Worm (Caenorhabditis elegans) whole organism, mixed stage, embryonic: Measurements from ENCODE around the gene cec-7.

Source experiments
- ceh-39 ChIP-seq: fragments of 150-350 bp; optimal IDR thresholded peaks from 2 replicates; lab custom pipeline; 2014; ENCODE audit warnings: missing biosample characterization, missing genetic modification characterization
- ces-1 ChIP-seq: fragments of 150-350 bp; optimal IDR thresholded peaks from 2 replicates; lab custom pipeline; 2014; ENCODE audit warnings: missing biosample characterization, missing genetic modification reagents, missing genetic modification characterization
- nhr-237 ChIP-seq: fragments of 150-350 bp; optimal IDR thresholded peaks from 2 replicates; lab custom pipeline; 2014; ENCODE audit warnings: missing biosample characterization, missing genetic modification characterization
- nhr-28 ChIP-seq: fragments of 150-350 bp; optimal IDR thresholded peaks from 2 replicates; lab custom pipeline; 2014; ENCODE audit warnings: missing biosample characterization, missing genetic modification characterization
- sem-2 ChIP-seq: fragments of 200-800 bp; sonication (Bioruptor generic); optimal IDR thresholded peaks from 2 replicates; lab custom pipeline; 2018; ENCODE audit warnings: mild to moderate bottlenecking, missing genetic modification characterization, missing compliant biosample characterization
- snpc-4 ChIP-seq: fragments of 150-350 bp; optimal IDR thresholded peaks from 2 replicates; lab custom pipeline; 2014; ENCODE audit warnings: missing biosample characterization, missing genetic modification characterization
- sptf-1 ChIP-seq: sonication (generic microtip); optimal IDR thresholded peaks from 2 replicates; lab custom pipeline; 2017; ENCODE audit warnings: mild to moderate bottlenecking, missing genetic modification characterization, moderate library complexity, missing compliant biosample characterization
- unc-62 ChIP-seq: fragments of 150-350 bp; optimal IDR thresholded peaks from 2 replicates; lab custom pipeline; 2014; ENCODE audit warnings: missing biosample characterization, missing genetic modification reagents, missing genetic modification characterization

ce11 chrIII:12870060-12870696 lies 7.2 kb downstream of the cec-7 start, which contains the start of gene Y37D8A.6:
- TF ChIP-seq ceh-39 = no peak
- TF ChIP-seq snpc-4 (tag; lab: Kevin White, UChicago) = no peak
- TF ChIP-seq sptf-1 (tag; lab: Kevin White, UChicago) = no peak
- TF ChIP-seq nhr-28 (tag; lab: Kevin White, UChicago) = no peak
- TF ChIP-seq nhr-237 (tag; lab: Kevin White, UChicago) = no peak
- no peak for TF ChIP-seq sem-2
- peak; percentile 17 for TF ChIP-seq ces-1 (GFP tag; lab: Kevin White, UChicago)
- no peak for TF ChIP-seq unc-62 (GFP tag; lab: Kevin White, UChicago)
